Fruit fly (Drosophila melanogaster): Measurements from ENCODE around the gene Rab1.

Rab1 gene

dm6 chr3R:21271208-21271607, 2.3 kb upstream of the Rab1 start (continued):
- TF ChIP-seq klu (GFP tag; IDR thresholded peaks at IDR 0.05) (no peak), Dll (GFP tag; IDR thresholded peaks at IDR 0.05; ENCODE audit: partially characterized antibody) (no peak), CG9437 (GFP tag; optimal IDR thresholded peaks at IDR 0.05) (no peak), sqz (GFP tag; optimal IDR thresholded peaks at IDR 0.05) (no peak), al (GFP tag; IDR thresholded peaks at IDR 0.05) (no peak), NC2β (GFP tag; optimal IDR thresholded peaks at IDR 0.05) (no peak), ash1 (GFP tag; optimal IDR thresholded peaks at IDR 0.05) (no peak), gce (GFP tag; IDR thresholded peaks at IDR 0.05) (no peak), yki (optimal IDR thresholded peaks at IDR 0.05) (no peak), pb (GFP tag; optimal IDR thresholded peaks at IDR 0.05) (no peak), maf-S (GFP tag; optimal IDR thresholded peaks at IDR 0.05) (no peak), CG1603 (tag; optimal IDR thresholded peaks at IDR 0.05) (peak; percentile 16), CG12071 (GFP tag; optimal IDR thresholded peaks at IDR 0.05) (peak; percentile 30), CG1832 (GFP tag; optimal IDR thresholded peaks at IDR 0.05) (no peak), ken (GFP tag; IDR thresholded peaks at IDR 0.05) (no peak), ems (GFP tag; optimal IDR thresholded peaks at IDR 0.05) (no peak), ab (GFP tag; optimal IDR thresholded peaks at IDR 0.05) (no peak), CG11456 (GFP tag; IDR thresholded peaks at IDR 0.05) (no peak), run (tag; optimal IDR thresholded peaks at IDR 0.05) (no peak), zfh2 (GFP tag; optimal IDR thresholded peaks at IDR 0.05) (no peak), CG13624 (GFP tag; optimal IDR thresholded peaks at IDR 0.05) (no peak), jing (GFP tag; optimal IDR thresholded peaks at IDR 0.05) (no peak), CG10565 (GFP tag; optimal IDR thresholded peaks at IDR 0.05) (no peak), CG17385 (GFP tag; optimal IDR thresholded peaks at IDR 0.05) (peak; percentile 11), pzg (GFP tag; optimal IDR thresholded peaks at IDR 0.05) (no peak), Scr (GFP tag; IDR thresholded peaks at IDR 0.05; ENCODE audit: partially characterized antibody) (no peak), CG12391 (tag; optimal IDR thresholded peaks at IDR 0.05) (no peak), CG10431 (GFP tag; optimal IDR thresholded peaks at IDR 0.05) (no peak), Sin3A (optimal IDR thresholded peaks at IDR 0.05) (no peak), croc (GFP tag; conservative IDR thresholded peaks at IDR 0.05) (no peak), CG31388 (GFP tag; optimal IDR thresholded peaks at IDR 0.05) (no peak), twi (tag; optimal IDR thresholded peaks at IDR 0.05) (no peak), CG4360 (GFP tag; IDR thresholded peaks at IDR 0.05) (no peak), sens (GFP tag) (peak; percentile 69), CG9817 (tag; optimal IDR thresholded peaks at IDR 0.05) (no peak), nerfin-1 (tag; optimal IDR thresholded peaks at IDR 0.05) (no peak), CG30020 (tag; optimal IDR thresholded peaks at IDR 0.05) (no peak), corto (GFP tag; optimal IDR thresholded peaks at IDR 0.05) (no peak), CrebB (tag; optimal IDR thresholded peaks at IDR 0.05) (peak; percentile 19), chn (GFP tag; optimal IDR thresholded peaks at IDR 0.05) (no peak), CG12104 (GFP tag; optimal IDR thresholded peaks at IDR 0.05) (no peak), bab2 (GFP tag; optimal IDR thresholded peaks at IDR 0.05) (no peak), prd (optimal IDR thresholded peaks at IDR 0.05) (no peak), prd (GFP tag; IDR thresholded peaks at IDR 0.05) (no peak), CG11696 (GFP tag; IDR thresholded peaks at IDR 0.05) (no peak), Ada2b (GFP tag; IDR thresholded peaks at IDR 0.05) (no peak), Fer3 (tag; optimal IDR thresholded peaks at IDR 0.05) (no peak), CG14014 (GFP tag; IDR thresholded peaks at IDR 0.05) (no peak), Atf6 (GFP tag; IDR thresholded peaks at IDR 0.05) (no peak), CG42726 (GFP tag; IDR thresholded peaks at IDR 0.05; ENCODE audit: partially characterized antibody) (no peak), CG1529 (GFP tag; optimal IDR thresholded peaks at IDR 0.05) (no peak), eve (GFP tag; optimal IDR thresholded peaks at IDR 0.05) (no peak), Doc2 (GFP tag; IDR thresholded peaks at IDR 0.05) (no peak), amos (GFP tag; IDR thresholded peaks at IDR 0.05; ENCODE audit: partially characterized antibody) (no peak)

All from whole organism, embryonic.